Fruit fly (Drosophila melanogaster) whole organism, embryonic: ENCODE results near the gene ATPsynB.

ENCODE experiments used
- CG10959 ChIP-seq: fragments of 200-800 bp; sonication (Bioruptor generic); IDR thresholded peaks from 2 replicates; pipeline ENCODE4 v1.3.6; 2022; ENCODE audit warnings: missing biosample characterization, missing genetic modification characterization
- CG11247 ChIP-seq: fragments of 200-800 bp; sonication (Bioruptor generic); IDR thresholded peaks from 2 replicates; pipeline ENCODE4 v1.3.6; 2022; ENCODE audit warnings: missing biosample characterization, missing genetic modification characterization
- CG13296 ChIP-seq: fragments of 200-800 bp; sonication (Bioruptor generic); optimal IDR thresholded peaks from 3 replicates; lab custom pipeline; 2018; ENCODE audit warnings: missing biosample characterization, mild to moderate bottlenecking, missing genetic modification characterization
- CG13775 ChIP-seq: fragments of 200-800 bp; sonication (Bioruptor generic); optimal IDR thresholded peaks from 3 replicates; lab custom pipeline; 2017; ENCODE audit warnings: missing biosample characterization, mild to moderate bottlenecking, missing genetic modification characterization
- CG15011 ChIP-seq: fragments of 200-800 bp; sonication (Bioruptor generic); optimal IDR thresholded peaks from 3 replicates; lab custom pipeline; 2018; ENCODE audit warnings: missing biosample characterization, mild to moderate bottlenecking, missing genetic modification characterization
- CG16815 ChIP-seq: fragments of 200-800 bp; sonication (Bioruptor generic); optimal IDR thresholded peaks from 3 replicates; lab custom pipeline; 2017; ENCODE audit warnings: missing biosample characterization, mild to moderate bottlenecking, missing genetic modification characterization
- CG18262 ChIP-seq: fragments of 200-800 bp; optimal IDR thresholded peaks from 3 replicates; lab custom pipeline; 2019; ENCODE audit warnings: missing biosample characterization, mild to moderate bottlenecking, missing genetic modification characterization, moderate library complexity
- CG18764 ChIP-seq: fragments of 200-800 bp; sonication (Bioruptor generic); optimal IDR thresholded peaks from 3 replicates; lab custom pipeline; 2016; ENCODE audit warnings: missing biosample characterization, missing genetic modification characterization
- CG30403 ChIP-seq: fragments of 200-800 bp; sonication (Bioruptor generic); optimal IDR thresholded peaks from 3 replicates; lab custom pipeline; 2016; ENCODE audit warnings: missing biosample characterization, missing genetic modification characterization
- CG4404 ChIP-seq: fragments of 200-800 bp; sonication (Bioruptor generic); IDR thresholded peaks from 2 replicates; pipeline ENCODE4 v1.3.6; 2022; ENCODE audit warnings: missing biosample characterization, missing genetic modification characterization
- CG4424 ChIP-seq: fragments of 200-800 bp; sonication (Bioruptor generic); optimal IDR thresholded peaks from 3 replicates; lab custom pipeline; 2016; ENCODE audit warnings: missing biosample characterization, missing genetic modification characterization
- CG5953 ChIP-seq: fragments of 200-800 bp; sonication (Bioruptor generic); IDR thresholded peaks from 2 replicates; pipeline ENCODE4 v1.3.6; 2022; ENCODE audit warnings: missing biosample characterization, missing genetic modification characterization
- CG7556 ChIP-seq: fragments of 200-800 bp; sonication (Bioruptor generic); optimal IDR thresholded peaks from 2 replicates; lab custom pipeline; 2017; ENCODE audit warnings: missing biosample characterization, mild to moderate bottlenecking, missing genetic modification characterization
- CG8924 ChIP-seq: fragments of 200-800 bp; optimal IDR thresholded peaks from 3 replicates; lab custom pipeline; 2019; ENCODE audit warnings: missing biosample characterization, mild to moderate bottlenecking, missing genetic modification characterization, moderate library complexity
- CG9797 ChIP-seq: fragments of 200-800 bp; sonication (Bioruptor generic); optimal IDR thresholded peaks from 3 replicates; lab custom pipeline; 2018; ENCODE audit warnings: missing biosample characterization, mild to moderate bottlenecking, missing genetic modification characterization
- Chrac-16 ChIP-seq: fragments of 200-800 bp; sonication (Bioruptor generic); optimal IDR thresholded peaks from 3 replicates; lab custom pipeline; 2016; ENCODE audit warnings: missing biosample characterization, missing genetic modification characterization
- CkIIα-i1 ChIP-seq: fragments of 200-800 bp; sonication (Bioruptor generic); IDR thresholded peaks from 2 replicates; pipeline ENCODE4 v1.3.6; 2022; ENCODE audit warnings: missing biosample characterization, missing genetic modification characterization
- CrebB ChIP-seq: fragments of 200-800 bp; sonication (Bioruptor generic); optimal IDR thresholded peaks from 3 replicates; lab custom pipeline; 2018; ENCODE audit warnings: missing biosample characterization, mild to moderate bottlenecking, missing genetic modification characterization
- D19A ChIP-seq: fragments of 200-800 bp; optimal IDR thresholded peaks from 3 replicates; lab custom pipeline; 2019; ENCODE audit warnings: missing biosample characterization, mild to moderate bottlenecking, missing genetic modification characterization, moderate library complexity
- Drgx ChIP-seq: fragments of 200-800 bp; sonication (Bioruptor generic); IDR thresholded peaks from 2 replicates; pipeline ENCODE4 v1.3.6; 2022; ENCODE audit warnings: missing biosample characterization, missing genetic modification characterization
- Hr51 ChIP-seq, 2 experiments: fragments of 200-800 bp; sonication (Bioruptor generic); optimal IDR thresholded peaks; 2 replicates in 1 of 2; 3 replicates in 1 of 2; lab custom pipeline; 2016 to 2018; ENCODE audit warnings: missing biosample characterization in 2 of 2, missing genetic modification characterization in 2 of 2, mild to moderate bottlenecking in 1 of 2, moderate library complexity in 1 of 2
- Lhr ChIP-seq: fragments of 200-800 bp; sonication (Bioruptor generic); optimal IDR thresholded peaks from 3 replicates; lab custom pipeline; 2017; ENCODE audit warnings: mild to moderate bottlenecking, missing biosample characterization, missing genetic modification reagents, missing genetic modification characterization
- MESR4 ChIP-seq: fragments of 200-800 bp; sonication (Bioruptor generic); optimal IDR thresholded peaks from 2 replicates; lab custom pipeline; 2018; ENCODE audit warnings: missing biosample characterization, mild to moderate bottlenecking, missing genetic modification characterization, moderate library complexity
- Meics ChIP-seq: fragments of 200-800 bp; sonication (Bioruptor generic); optimal IDR thresholded peaks from 2 replicates; lab custom pipeline; 2017; ENCODE audit warnings: missing biosample characterization, mild to moderate bottlenecking, missing genetic modification characterization
- Nf-YB ChIP-seq: fragments of 200-800 bp; sonication (Bioruptor generic); optimal IDR thresholded peaks from 3 replicates; lab custom pipeline; 2019; ENCODE audit warnings: missing biosample characterization, mild to moderate bottlenecking, missing genetic modification characterization, moderate library complexity
- Rfx ChIP-seq: fragments of 200-800 bp; sonication (Bioruptor generic); IDR thresholded peaks from 2 replicates; pipeline ENCODE4 v1.3.6; 2022; ENCODE audit warnings: missing biosample characterization, missing genetic modification characterization
- Trl ChIP-seq, 3 experiments: fragments of >200 bp in 2 of 3; fragments of 200-800 bp in 1 of 3; sonication (Bioruptor generic) in 1 of 3; optimal IDR thresholded peaks; 2 replicates in 1 of 3; 3 replicates in 2 of 3; lab custom pipeline; 2016 to 2017; ENCODE audit warnings: missing biosample characterization in 1 of 3, missing genetic modification characterization in 1 of 3
- Xrp1 ChIP-seq: fragments of 200-800 bp; sonication (Bioruptor generic); IDR thresholded peaks from 2 replicates; pipeline ENCODE4 v1.3.6; 2022; ENCODE audit warnings: missing biosample characterization, missing genetic modification characterization
- ab ChIP-seq: fragments of 200-800 bp; sonication (Bioruptor generic); optimal IDR thresholded peaks from 2 replicates; lab custom pipeline; 2016; ENCODE audit warnings: missing biosample characterization, missing genetic modification characterization
- cas ChIP-seq: fragments of 200-800 bp; sonication (Bioruptor generic); IDR thresholded peaks from 2 replicates; pipeline ENCODE4 v1.3.6; 2022; ENCODE audit warnings: missing biosample characterization, missing genetic modification characterization
- chif ChIP-seq, 2 experiments: fragments of 200-800 bp; sonication (Bioruptor generic); optimal IDR thresholded peaks; 3 replicates each; lab custom pipeline; 2016; ENCODE audit warnings: missing biosample characterization in 2 of 2, missing genetic modification characterization in 2 of 2
- dati ChIP-seq: fragments of 200-800 bp; sonication (Bioruptor generic); IDR thresholded peaks from 2 replicates; pipeline ENCODE4 v1.3.6; 2022; ENCODE audit warnings: missing biosample characterization, missing genetic modification characterization
- esg ChIP-seq: fragments of 200-800 bp; sonication (Bioruptor generic); conservative IDR thresholded peaks from 2 replicates; pipeline ENCODE4 v1.3.6; 2022; ENCODE audit warnings: missing biosample characterization, missing genetic modification characterization
- ewg ChIP-seq: fragments of 200-800 bp; sonication (Bioruptor generic); optimal IDR thresholded peaks from 3 replicates; lab custom pipeline; 2017; ENCODE audit warnings: mild to moderate bottlenecking, missing biosample characterization, missing genetic modification reagents, missing genetic modification characterization
- gcm2 ChIP-seq: fragments of 200-800 bp; sonication (Bioruptor generic); optimal IDR thresholded peaks from 2 replicates; lab custom pipeline; 2016; ENCODE audit warnings: missing biosample characterization, missing genetic modification characterization
- hb ChIP-seq: fragments of 200-800 bp; sonication (Bioruptor generic); IDR thresholded peaks from 3 replicates; pipeline ENCODE4 v1.3.6; 2022; ENCODE audit warnings: missing biosample characterization, missing genetic modification characterization; ENCODE audit not compliant: partially characterized antibody
- hkb ChIP-seq, 2 experiments: fragments of 200-800 bp in 1 of 2; fragments of >200 bp in 1 of 2; sonication (Bioruptor generic) in 1 of 2; IDR thresholded peaks in 1 of 2; optimal IDR thresholded peaks in 1 of 2; 2 replicates each; pipeline versions ENCODE4 v1.3.6 to Lab custom; 2017 to 2022; ENCODE audit warnings: missing biosample characterization in 1 of 2, missing genetic modification characterization in 1 of 2
- lbe ChIP-seq: fragments of 200-800 bp; sonication (Bioruptor generic); optimal IDR thresholded peaks from 2 replicates; lab custom pipeline; 2016; ENCODE audit warnings: missing biosample characterization, mild to moderate bottlenecking, missing genetic modification characterization
- oc ChIP-seq: fragments of 200-800 bp; sonication (Bioruptor generic); optimal IDR thresholded peaks from 2 replicates; lab custom pipeline; 2018; ENCODE audit warnings: missing biosample characterization, mild to moderate bottlenecking, missing genetic modification characterization, moderate library complexity
- org-1 ChIP-seq: fragments of 200-800 bp; sonication (Bioruptor generic); optimal IDR thresholded peaks from 2 replicates; lab custom pipeline; 2017; ENCODE audit warnings: missing biosample characterization, missing genetic modification characterization
- p53 ChIP-seq: fragments of 200-800 bp; sonication (Bioruptor generic); optimal IDR thresholded peaks from 2 replicates; lab custom pipeline; 2016; ENCODE audit warnings: missing biosample characterization, missing genetic modification characterization
- peb ChIP-seq: fragments of 200-800 bp; sonication (Bioruptor generic); IDR thresholded peaks from 2 replicates; pipeline ENCODE4 v1.3.6; 2022; ENCODE audit warnings: missing biosample characterization, missing genetic modification characterization
- pum ChIP-seq: fragments of 200-800 bp; sonication (Bioruptor generic); optimal IDR thresholded peaks from 2 replicates; lab custom pipeline; 2016; ENCODE audit warnings: missing biosample characterization, missing genetic modification characterization
- sima ChIP-seq: fragments of 200-800 bp; sonication (Bioruptor generic); optimal IDR thresholded peaks from 2 replicates; lab custom pipeline; 2016; ENCODE audit warnings: missing biosample characterization, missing genetic modification characterization
- sisA ChIP-seq: fragments of 200-800 bp; sonication (Bioruptor generic); IDR thresholded peaks from 2 replicates; pipeline ENCODE4 v1.3.6; 2022; ENCODE audit warnings: missing biosample characterization, missing genetic modification characterization
- slou ChIP-seq: fragments of 200-800 bp; sonication (Bioruptor generic); optimal IDR thresholded peaks from 3 replicates; lab custom pipeline; 2016; ENCODE audit warnings: missing biosample characterization, missing genetic modification characterization
- tgo ChIP-seq: fragments of 200-800 bp; sonication (Bioruptor generic); IDR thresholded peaks from 3 replicates; pipeline ENCODE4 v1.3.6; 2022; ENCODE audit warnings: missing biosample characterization, missing genetic modification characterization
- vfl ChIP-seq: fragments of 200-800 bp; sonication (Bioruptor generic); optimal IDR thresholded peaks from 2 replicates; lab custom pipeline; 2016; ENCODE audit warnings: missing biosample characterization, missing genetic modification characterization

ATPsynB gene

dm6 chr3L:9713828-9714536 lies 15.8 kb upstream of the ATPsynB start, which contains the start of gene vsg (continued):
- TF ChIP-seq esg = peak; percentile 72; the same call in 1 of the 2 replicates
- peak; percentile 7 to 61 for TF ChIP-seq chif (GFP tag; optimal IDR thresholded peaks at IDR 0.05; lab: Kevin White, UChicago)
- TF ChIP-seq ewg (GFP tag; lab: Kevin White, UChicago) = peak; percentile 59
- TF ChIP-seq CG13296 (GFP tag; lab: Kevin White, UChicago) = peak; percentile 79
- TF ChIP-seq pum = peak; percentile 13
- peak; percentile 14 for TF ChIP-seq p53 (GFP tag; lab: Kevin White, UChicago)
- TF ChIP-seq CG8924 (tag; lab: Kevin White, UChicago) = peak; percentile 91
- TF ChIP-seq hkb (optimal IDR thresholded peaks at IDR 0.05; lab: Kevin White, UChicago) = no peak
- peak; percentile 53; the same call in 1 of the 2 replicates for TF ChIP-seq hkb (GFP tag; IDR thresholded peaks at IDR 0.05; lab: Robert Waterston, UW)
- peak; percentile 55; the same call in 1 of the 2 replicates for TF ChIP-seq sisA
- peak; percentile 81 for TF ChIP-seq tgo (GFP tag; lab: Robert Waterston, UW)
- TF ChIP-seq vfl = peak; percentile 62
- peak; percentile 78 for TF ChIP-seq D19A (tag; lab: Kevin White, UChicago)
- peak; percentile 85 for TF ChIP-seq Meics (GFP tag; lab: Kevin White, UChicago)
- TF ChIP-seq CG11247 (GFP tag; lab: Robert Waterston, UW) = no peak; the same call in 1 of the 2 replicates
- peak; percentile 54 for TF ChIP-seq CG9797 (GFP tag; lab: Kevin White, UChicago)
- 0 out of 2 replicates have a peak, but pooled peaks have one; percentile 16 for TF ChIP-seq peb (GFP tag; lab: Robert Waterston, UW)
- TF ChIP-seq Rfx (GFP tag; lab: Robert Waterston, UW) = peak; percentile 70
- TF ChIP-seq lbe (GFP tag; lab: Kevin White, UChicago) = no peak
- peak; percentile 91 for TF ChIP-seq CG13775
- peak in 1 of 2 experiments; percentile 87 for TF ChIP-seq Hr51 (GFP tag; optimal IDR thresholded peaks at IDR 0.05; lab: Kevin White, UChicago)
- TF ChIP-seq cas (GFP tag; lab: Robert Waterston, UW) = peak; percentile 29; the same call in 1 of the 2 replicates
- peak; percentile 88 for TF ChIP-seq CG30403 (GFP tag; lab: Kevin White, UChicago)
- TF ChIP-seq CG10959 (GFP tag; lab: Robert Waterston, UW) = no peak
- TF ChIP-seq CG15011 (GFP tag; lab: Kevin White, UChicago) = no peak
- no peak for TF ChIP-seq dati (GFP tag; lab: Robert Waterston, UW)
- TF ChIP-seq org-1 (GFP tag; lab: Kevin White, UChicago) = peak; percentile 39
- TF ChIP-seq CrebB (tag; lab: Kevin White, UChicago) = peak; percentile 6
- TF ChIP-seq CG7556 (GFP tag; lab: Kevin White, UChicago) = peak; percentile 79
- TF ChIP-seq Nf-YB = peak; percentile 72
- peak; percentile 73 for TF ChIP-seq CG4424 (GFP tag; lab: Kevin White, UChicago)
- TF ChIP-seq Xrp1 (GFP tag; lab: Robert Waterston, UW) = peak; percentile 59
- TF ChIP-seq ab (GFP tag; lab: Kevin White, UChicago) = no peak
- TF ChIP-seq CG18262 (tag; lab: Kevin White, UChicago) = peak; percentile 90
- no peak for TF ChIP-seq Trl (optimal IDR thresholded peaks at IDR 0.05; lab: Kevin White, UChicago)
- peak; percentile 28 for TF ChIP-seq Trl (GFP tag; optimal IDR thresholded peaks at IDR 0.05; lab: Kevin White, UChicago)
- peak; percentile 42 for TF ChIP-seq Lhr (GFP tag; lab: Kevin White, UChicago)
- TF ChIP-seq CG16815 (GFP tag; lab: Kevin White, UChicago) = peak; percentile 82
- peak; percentile 74 for TF ChIP-seq Chrac-16 (GFP tag; lab: Kevin White, UChicago)
- TF ChIP-seq CG5953 = peak; percentile 34; the same call in 1 of the 2 replicates
- no peak for TF ChIP-seq sima (GFP tag; lab: Kevin White, UChicago)
- TF ChIP-seq CG4404 (GFP tag; lab: Robert Waterston, UW) = peak; percentile 71
- TF ChIP-seq gcm2 (GFP tag; lab: Kevin White, UChicago) = peak; percentile 66
- peak; percentile 85 for TF ChIP-seq slou (GFP tag; lab: Kevin White, UChicago)
- no peak for TF ChIP-seq CkIIα-i1 (GFP tag; lab: Robert Waterston, UW)
- peak; percentile 93 for TF ChIP-seq MESR4 (GFP tag; lab: Kevin White, UChicago)
- peak; percentile 36; the same call in 1 of the 2 replicates for TF ChIP-seq Drgx (GFP tag; lab: Robert Waterston, UW)
- TF ChIP-seq oc (tag; lab: Kevin White, UChicago) = peak; percentile 46
- peak; percentile 80 for TF ChIP-seq hb (GFP tag; lab: Robert Waterston, UW)
- peak; percentile 69 for TF ChIP-seq CG18764 (GFP tag; lab: Kevin White, UChicago)
